Worm (Caenorhabditis elegans): Measurements from ENCODE around the gene cni-1.

Gene cni-1

DNA sequence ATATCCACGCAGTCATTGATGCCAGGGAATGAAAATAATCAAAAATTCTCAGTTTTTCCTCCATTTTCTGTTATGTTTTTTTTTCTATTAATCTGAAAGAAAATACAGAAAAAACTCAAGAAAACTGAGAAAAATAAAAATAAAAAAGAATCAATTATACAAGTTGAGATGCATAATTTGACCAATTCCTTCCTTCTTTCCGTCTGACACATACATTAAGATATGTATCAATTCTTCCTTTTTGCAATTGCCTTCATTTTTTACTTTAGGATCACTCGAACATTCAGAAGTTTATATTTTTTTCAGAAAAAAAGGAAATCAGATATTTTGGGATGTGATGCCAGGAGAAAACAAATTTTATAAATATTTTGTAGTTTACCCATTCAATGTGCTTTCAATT lies 27.3 kb downstream of the cni-1 start, which contains the start of gene F57B1.5:
F57B1.5 (plus strand) TSS at position 301 of the 400 bp plus-strand sequence.
- TF ChIP-seq ceh-82 (tag; optimal IDR thresholded peaks at IDR 0.05) (no peak), zag-1 (tag; optimal IDR thresholded peaks at IDR 0.05) (no peak), lsy-12 (tag; optimal IDR thresholded peaks at IDR 0.05) (no peak), nhr-77 (tag; optimal IDR thresholded peaks at IDR 0.05) (no peak)

DNA sequence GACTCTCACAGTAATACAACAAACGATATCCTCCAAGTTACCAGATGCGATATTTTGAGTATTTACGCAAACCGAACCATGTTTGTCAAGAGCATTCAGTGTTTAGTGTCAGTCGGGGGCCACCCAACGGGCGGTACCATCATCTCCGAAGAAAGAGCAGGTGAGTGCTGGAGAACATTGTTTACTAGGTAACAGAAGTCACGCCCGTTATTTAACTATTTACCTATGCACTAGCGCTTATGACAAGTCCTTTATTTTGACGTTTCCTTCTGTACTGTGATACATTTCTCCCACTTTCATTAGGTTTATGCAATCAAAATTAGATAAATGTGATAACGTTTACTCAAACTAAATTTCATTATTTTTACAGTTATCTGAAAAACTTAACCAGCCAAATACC lies 29.4 kb downstream of the cni-1 start, which contains the start of gene F57B1.6:
F57B1.6 (plus strand) TSS at position 79 of the 400 bp plus-strand sequence.
- no peak for TF ChIP-seq fkh-10 (GFP tag; optimal IDR thresholded peaks at IDR 0.05)
- no peak for TF ChIP-seq mml-1 (tag; optimal IDR thresholded peaks at IDR 0.05)
- no peak for TF ChIP-seq ceh-9 (tag; optimal IDR thresholded peaks at IDR 0.05)
- TF ChIP-seq fkh-2 (tag; optimal IDR thresholded peaks at IDR 0.05) = no peak
- no peak for TF ChIP-seq nhr-25 (tag; optimal IDR thresholded peaks at IDR 0.05)
- TF ChIP-seq nhr-237 (tag; optimal IDR thresholded peaks at IDR 0.05) = no peak
- TF ChIP-seq R02D3.7 (tag; optimal IDR thresholded peaks at IDR 0.05) = no peak
- TF ChIP-seq nhr-76 (tag; optimal IDR thresholded peaks at IDR 0.05) = no peak
- no peak for TF ChIP-seq nhr-43 (tag; optimal IDR thresholded peaks at IDR 0.05; ENCODE audit: poor library complexity, severe bottlenecking)
- no peak for TF ChIP-seq egl-27 (tag; optimal IDR thresholded peaks at IDR 0.05)
- TF ChIP-seq lsy-12 (tag; optimal IDR thresholded peaks at IDR 0.05) = no peak
- no peak for TF ChIP-seq lin-15B (tag; optimal IDR thresholded peaks at IDR 0.05)
- TF ChIP-seq nhr-28 (tag; optimal IDR thresholded peaks at IDR 0.05) = no peak
- TF ChIP-seq nhr-77 (tag; optimal IDR thresholded peaks at IDR 0.05) = no peak

ce11 chrV:13212584-13212983 lies 32.5 kb downstream of the cni-1 start:
- no peak for TF ChIP-seq elt-1 (tag; optimal IDR thresholded peaks at IDR 0.05)
- no peak for TF ChIP-seq nhr-12 (tag; optimal IDR thresholded peaks at IDR 0.05)
- no peak for TF ChIP-seq nhr-28 (tag; optimal IDR thresholded peaks at IDR 0.05)
- TF ChIP-seq nhr-25 (tag; optimal IDR thresholded peaks at IDR 0.05) = no peak
- TF ChIP-seq fkh-2 (tag; optimal IDR thresholded peaks at IDR 0.05) = no peak
- peak; percentile 99 for TF ChIP-seq elt-2 (tag; optimal IDR thresholded peaks at IDR 0.05)
- no peak for TF ChIP-seq nhr-237 (tag; optimal IDR thresholded peaks at IDR 0.05)
- no peak for TF ChIP-seq daf-12 (tag; optimal IDR thresholded peaks at IDR 0.05)
- no peak for TF ChIP-seq hmg-11 (tag; optimal IDR thresholded peaks at IDR 0.05)
- no peak for TF ChIP-seq eor-1 (tag; optimal IDR thresholded peaks at IDR 0.05)
- TF ChIP-seq pha-4 (tag; optimal IDR thresholded peaks at IDR 0.05) = no peak
- TF ChIP-seq unc-39 (tag; optimal IDR thresholded peaks at IDR 0.05) = no peak
- peak; percentile 61 for TF ChIP-seq mml-1 (tag; optimal IDR thresholded peaks at IDR 0.05)
- TF ChIP-seq R02D3.7 (tag; optimal IDR thresholded peaks at IDR 0.05) = no peak
- no peak for TF ChIP-seq sea-2 (GFP tag; optimal IDR thresholded peaks at IDR 0.05)
- no peak for TF ChIP-seq skn-1 (tag; optimal IDR thresholded peaks at IDR 0.05)
- TF ChIP-seq ceh-28 (tag; optimal IDR thresholded peaks at IDR 0.05) = no peak
- TF ChIP-seq unc-62 (GFP tag; optimal IDR thresholded peaks at IDR 0.05) = no peak
- no peak for TF ChIP-seq nhr-67 (tag; optimal IDR thresholded peaks at IDR 0.05)
- no peak for TF ChIP-seq nhr-23 (tag; optimal IDR thresholded peaks at IDR 0.05)
- no peak for TF ChIP-seq nhr-76 (tag; optimal IDR thresholded peaks at IDR 0.05)
- TF ChIP-seq pqm-1 (tag; optimal IDR thresholded peaks at IDR 0.05) = peak; percentile 99
- peak; percentile 90 for TF ChIP-seq jun-1 (tag; optimal IDR thresholded peaks at IDR 0.05)
- no peak for TF ChIP-seq aly-2 (tag; optimal IDR thresholded peaks at IDR 0.05)

DNA sequence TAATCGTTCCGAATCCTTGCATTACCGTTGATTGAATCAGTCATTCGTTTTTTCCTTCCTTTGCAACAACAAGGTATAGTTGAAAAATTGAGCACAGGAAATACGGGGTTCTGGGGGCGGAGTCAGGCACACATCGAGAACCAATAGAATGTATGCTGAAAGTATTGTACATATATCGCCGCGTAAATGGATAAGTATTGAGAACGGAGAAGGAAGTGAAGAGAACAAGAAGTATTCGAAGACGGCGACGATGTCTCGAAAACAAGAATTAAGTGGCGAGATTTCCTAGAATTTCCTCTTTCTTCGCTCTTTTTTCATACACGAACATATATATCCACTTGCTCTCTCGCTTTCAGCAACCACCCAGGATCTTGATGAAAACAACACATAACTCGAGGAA lies 40.9 kb downstream of the cni-1 start:
- no peak for TF ChIP-seq nhr-12 (tag; optimal IDR thresholded peaks at IDR 0.05)
- TF ChIP-seq fkh-10 (GFP tag; optimal IDR thresholded peaks at IDR 0.05) = peak; percentile 54

- TF ChIP-seq nhr-12 (tag; optimal IDR thresholded peaks at IDR 0.05) = no peak
- no peak for TF ChIP-seq unc-39 (tag; optimal IDR thresholded peaks at IDR 0.05)
Measured at ce11 chrV:13229538-13229937, 49.4 kb downstream of the cni-1 start.
